Fruit fly (Drosophila melanogaster): Measurements from ENCODE around the gene Ccdc85.

Ccdc85 gene

DNA sequence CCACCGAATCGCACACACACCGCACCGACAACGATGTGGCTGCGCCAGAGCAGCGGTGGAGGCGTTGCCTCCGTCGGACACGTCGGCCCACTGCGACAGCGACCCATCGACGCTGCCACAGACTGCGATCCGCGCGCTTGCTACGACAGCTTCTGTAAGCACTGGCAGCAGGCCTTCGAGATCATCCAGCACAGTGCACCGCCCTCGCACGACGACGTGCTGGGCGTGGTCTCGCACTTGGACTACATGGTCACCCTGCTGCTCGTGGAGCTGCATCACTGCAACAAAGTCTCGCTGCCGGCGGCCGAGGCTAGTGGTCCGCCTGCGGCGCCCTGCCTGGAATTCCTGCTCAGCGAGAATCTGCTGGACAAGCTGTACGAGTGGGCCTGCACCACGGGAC lies 5.4 kb upstream of the Ccdc85 start:
- TF ChIP-seq unc-4 (GFP tag; IDR thresholded peaks at IDR 0.05; ENCODE audit: partially characterized antibody) (no peak), CG8478 (optimal IDR thresholded peaks at IDR 0.05) (peak; percentile 82), CG8765 (GFP tag; IDR thresholded peaks at IDR 0.05) (no peak), Hr3 (GFP tag; optimal IDR thresholded peaks at IDR 0.05) (no peak), CG7839 (tag; optimal IDR thresholded peaks at IDR 0.05) (no peak), btn (GFP tag; optimal IDR thresholded peaks at IDR 0.05) (no peak), pita (GFP tag; optimal IDR thresholded peaks at IDR 0.05) (no peak), al (GFP tag; IDR thresholded peaks at IDR 0.05) (no peak), CG10321 (GFP tag; IDR thresholded peaks at IDR 0.05) (no peak), CG2120 (GFP tag; optimal IDR thresholded peaks at IDR 0.05) (no peak), toy (GFP tag; IDR thresholded peaks at IDR 0.05) (0 out of 2 replicates have a peak, but pooled peaks have one; percentile 20), Awh (GFP tag; IDR thresholded peaks at IDR 0.05) (peak; percentile 52; the same call in 1 of the 2 replicates), Nf-YC (tag; optimal IDR thresholded peaks at IDR 0.05) (no peak), MBD-R2 (GFP tag; IDR thresholded peaks at IDR 0.05) (no peak), ssp (GFP tag; IDR thresholded peaks at IDR 0.05) (no peak), CG3407 (GFP tag; optimal IDR thresholded peaks at IDR 0.05) (no peak), Dbx (GFP tag; IDR thresholded peaks at IDR 0.05) (peak; percentile 22; the same call in 1 of the 3 replicates), CG1647 (GFP tag; optimal IDR thresholded peaks at IDR 0.05) (no peak), ato (GFP tag; IDR thresholded peaks at IDR 0.05; ENCODE audit: partially characterized antibody) (no peak), CG15601 (tag; optimal IDR thresholded peaks at IDR 0.05) (no peak), psq (GFP tag; optimal IDR thresholded peaks at IDR 0.05) (no peak), CG13624 (GFP tag; optimal IDR thresholded peaks at IDR 0.05) (no peak), Ssrp (tag; optimal IDR thresholded peaks at IDR 0.05) (no peak), dm (GFP tag; optimal IDR thresholded peaks at IDR 0.05) (no peak), CG11093 (GFP tag; IDR thresholded peaks at IDR 0.05) (0 out of 3 replicates have a peak, but pooled peaks have one; percentile 21), CG12219 (GFP tag; optimal IDR thresholded peaks at IDR 0.05) (no peak), dati (GFP tag; IDR thresholded peaks at IDR 0.05) (no peak), croc (GFP tag; conservative IDR thresholded peaks at IDR 0.05) (no peak), CG31224 (GFP tag; IDR thresholded peaks at IDR 0.05) (no peak), sens (GFP tag) (no peak), pho (GFP tag; optimal IDR thresholded peaks at IDR 0.05) (no peak), chif (GFP tag; optimal IDR thresholded peaks at IDR 0.05) (no peak), H15 (GFP tag; IDR thresholded peaks at IDR 0.05) (no peak), Hey (tag; optimal IDR thresholded peaks at IDR 0.05) (no peak), schlank (tag; optimal IDR thresholded peaks at IDR 0.05) (no peak), dysf (GFP tag; IDR thresholded peaks at IDR 0.05) (no peak), CG7357 (GFP tag; IDR thresholded peaks at IDR 0.05) (0 out of 3 replicates have a peak, but pooled peaks have one; percentile 15), CG2712 (tag; optimal IDR thresholded peaks at IDR 0.05) (no peak), CG10366 (GFP tag; IDR thresholded peaks at IDR 0.05) (no peak), odd (GFP tag; optimal IDR thresholded peaks at IDR 0.05) (no peak), lola (GFP tag; optimal IDR thresholded peaks at IDR 0.05) (no peak), CG42726 (GFP tag; IDR thresholded peaks at IDR 0.05; ENCODE audit: partially characterized antibody) (no peak), ash1 (GFP tag; optimal IDR thresholded peaks at IDR 0.05) (no peak), Gug (GFP tag; IDR thresholded peaks at IDR 0.05) (no peak), zfh2 (GFP tag; optimal IDR thresholded peaks at IDR 0.05) (no peak), mirr (GFP tag; optimal IDR thresholded peaks at IDR 0.05) (no peak), Camta (GFP tag; optimal IDR thresholded peaks at IDR 0.05) (no peak), CG15011 (GFP tag; optimal IDR thresholded peaks at IDR 0.05) (no peak), nerfin-1 (tag; optimal IDR thresholded peaks at IDR 0.05) (no peak), CG6254 (GFP tag; optimal IDR thresholded peaks at IDR 0.05) (no peak), fu2 (GFP tag; optimal IDR thresholded peaks at IDR 0.05) (no peak), Hand (GFP tag; optimal IDR thresholded peaks at IDR 0.05) (no peak), NFAT (GFP tag; IDR thresholded peaks at IDR 0.05) (no peak)

Data from whole organism, embryonic.